Worm (Caenorhabditis elegans): ENCODE data around the gene dhs-29.

dhs-29 gene

DNA sequence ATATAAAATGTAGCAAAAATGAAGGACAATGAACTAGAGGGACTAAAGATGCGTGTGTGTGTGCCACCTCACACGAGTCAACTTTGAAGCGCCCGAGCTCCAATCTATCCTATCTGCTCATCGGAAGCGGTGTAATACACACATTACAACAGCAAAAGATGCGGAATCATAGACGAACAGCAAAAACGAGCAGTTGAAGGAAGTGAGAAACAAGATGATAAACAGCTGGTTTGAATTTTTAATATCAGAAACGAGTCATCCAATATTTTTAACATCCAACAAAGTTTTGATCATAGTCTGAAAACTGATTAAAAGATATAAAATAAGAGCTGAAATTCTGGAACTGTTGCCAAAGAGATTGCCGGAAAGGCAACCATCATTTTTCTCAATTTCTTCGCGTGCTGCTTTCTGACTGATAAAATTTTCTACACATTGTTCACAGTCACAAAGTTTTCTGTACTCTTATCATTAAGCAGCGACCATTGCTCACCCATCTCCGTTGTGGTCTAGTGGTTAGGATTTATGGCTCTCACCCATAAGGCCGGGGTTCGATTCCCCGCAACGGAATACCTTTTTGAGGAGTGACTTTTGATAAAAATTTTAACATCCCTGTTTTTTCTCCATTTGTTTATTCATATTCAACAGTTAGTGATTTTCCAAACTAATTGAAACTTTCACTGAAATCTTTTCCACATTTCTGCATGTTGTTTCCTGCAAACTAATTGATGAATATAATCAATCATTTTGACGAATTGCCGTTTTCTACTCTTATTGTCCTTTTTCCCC is 16.0 kb upstream of the dhs-29 start, which contains the start of gene stn-2:
Gene stn-2, minus strand, starts transcription at position 75 of the 786 bp plus-strand sequence.
- TF ChIP-seq vab-7 (GFP tag; IDR thresholded peaks at IDR 0.05): peak; percentile 76
- TF ChIP-seq tra-1 (GFP tag; IDR thresholded peaks at IDR 0.05): 0 out of 2 replicates have a peak, but pooled peaks have one; percentile 17
- 0 out of 2 replicates have a peak, but pooled peaks have one; percentile 37 for TF ChIP-seq T26A8.4 (GFP tag; IDR thresholded peaks at IDR 0.05)
- 0 out of 2 replicates have a peak, but pooled peaks have one; percentile 63 for TF ChIP-seq Y105C5A.15 (GFP tag; IDR thresholded peaks at IDR 0.05)
- no peak for TF ChIP-seq aly-2 (tag; optimal IDR thresholded peaks at IDR 0.05)
- peak in 1 of 2 experiments; percentile 8 for TF ChIP-seq lsy-2 (tag; optimal IDR thresholded peaks at IDR 0.05)
- peak; percentile 38 for TF ChIP-seq dve-1 (tag; optimal IDR thresholded peaks at IDR 0.05; ENCODE audit: insufficient read depth)
- 0 out of 2 replicates have a peak, but pooled peaks have one; percentile 64 for TF ChIP-seq dmd-8 (GFP tag; IDR thresholded peaks at IDR 0.05)
- TF ChIP-seq dmd-9 (GFP tag; IDR thresholded peaks at IDR 0.05): 0 out of 2 replicates have a peak, but pooled peaks have one; percentile 16
- TF ChIP-seq ces-1 (GFP tag; optimal IDR thresholded peaks at IDR 0.05): no peak
- peak; percentile 70 for TF ChIP-seq snpc-1.2 (GFP tag; IDR thresholded peaks at IDR 0.05)
- TF ChIP-seq gei-8 (GFP tag; optimal IDR thresholded peaks at IDR 0.05): peak; percentile 33
- peak; percentile 7 for TF ChIP-seq nhr-28 (tag; optimal IDR thresholded peaks at IDR 0.05)
- peak; percentile 48 for TF ChIP-seq dmd-6 (GFP tag; IDR thresholded peaks at IDR 0.05)
- TF ChIP-seq Y5F2A.4 (GFP tag; optimal IDR thresholded peaks at IDR 0.05): no peak
- peak; percentile 62 for TF ChIP-seq lim-7 (GFP tag; IDR thresholded peaks at IDR 0.05)
- no peak for TF ChIP-seq nhr-77 (tag; optimal IDR thresholded peaks at IDR 0.05)
- peak in 1 of 2 experiments; percentile 72 for TF ChIP-seq unc-62 (GFP tag; optimal IDR thresholded peaks at IDR 0.05 in 1 of 2)
- no peak for TF ChIP-seq unc-62 (tag; optimal IDR thresholded peaks at IDR 0.05)
- no peak for TF ChIP-seq fos-1 (tag; optimal IDR thresholded peaks at IDR 0.05)
- peak; percentile 50 for TF ChIP-seq mes-2 (tag; optimal IDR thresholded peaks at IDR 0.05; ENCODE audit: poor library complexity, severe bottlenecking)
- TF ChIP-seq egl-43 (GFP tag; IDR thresholded peaks at IDR 0.05): 0 out of 2 replicates have a peak, but pooled peaks have one; percentile 49
- TF ChIP-seq hlh-11 (tag; optimal IDR thresholded peaks at IDR 0.05): peak; percentile 26
- TF ChIP-seq Y48G9A.11 (GFP tag; IDR thresholded peaks at IDR 0.05): no peak
- TF ChIP-seq pha-4 (GFP tag; IDR thresholded peaks at IDR 0.05): peak; percentile 56; the same call in 1 of the 2 replicates
- TF ChIP-seq pha-4 (tag; optimal IDR thresholded peaks at IDR 0.05): peak; percentile 10
- no peak for TF ChIP-seq lin-15B (tag; optimal IDR thresholded peaks at IDR 0.05)
- peak; percentile 24; the same call in 1 of the 2 replicates for TF ChIP-seq php-3 (GFP tag; IDR thresholded peaks at IDR 0.05)
- peak; percentile 55; the same call in 1 of the 2 replicates for TF ChIP-seq ctbp-1 (GFP tag; IDR thresholded peaks at IDR 0.05)
- TF ChIP-seq T20F7.1 (GFP tag; optimal IDR thresholded peaks at IDR 0.05): peak; percentile 44
- peak; percentile 52; the same call in 1 of the 2 replicates for TF ChIP-seq nhr-41 (GFP tag; IDR thresholded peaks at IDR 0.05)
- TF ChIP-seq nhr-48 (tag; optimal IDR thresholded peaks at IDR 0.05): peak; percentile 8
- no peak for TF ChIP-seq dpl-1 (GFP tag; optimal IDR thresholded peaks at IDR 0.05)
- peak; percentile 3 for TF ChIP-seq duxl-1 (tag; optimal IDR thresholded peaks at IDR 0.05; ENCODE audit: poor library complexity)
- TF ChIP-seq nhr-102 (tag; optimal IDR thresholded peaks at IDR 0.05): peak; percentile 37
- TF ChIP-seq ceh-44 (GFP tag; IDR thresholded peaks at IDR 0.05): no peak
- TF ChIP-seq F26F4.8 (GFP tag; conservative IDR thresholded peaks at IDR 0.05): 0 out of 2 replicates have a peak, but pooled peaks have one; percentile 6
- TF ChIP-seq daf-16 (GFP tag; optimal IDR thresholded peaks at IDR 0.05): peak in 1 of 2 experiments; percentile 48
- TF ChIP-seq daf-16 (tag; optimal IDR thresholded peaks at IDR 0.05): no peak
- TF ChIP-seq madf-9 (GFP tag; conservative IDR thresholded peaks at IDR 0.05): peak; percentile 52; the same call in 1 of the 2 replicates
- TF ChIP-seq arid-1 (GFP tag; conservative IDR thresholded peaks at IDR 0.05): peak; percentile 75
- TF ChIP-seq aha-1 (tag): peak; percentile 75
